Fruit fly (Drosophila melanogaster) whole organism, wandering third instar larva: ENCODE measurements around the gene TwdlN.
A peak's percentile ranks its signal among the peaks of the same experiment; 100 is the strongest.

ENCODE experiments used
- Abd-B ChIP-seq: fragments of >200 bp; optimal IDR thresholded peaks from 2 replicates; lab custom pipeline; 2017; ENCODE audit warnings: missing biosample characterization, missing genetic modification characterization
- CrebA ChIP-seq: fragments of 200-800 bp; sonication (Bioruptor generic); optimal IDR thresholded peaks from 2 replicates; lab custom pipeline; 2016; ENCODE audit warnings: missing biosample characterization, mild to moderate bottlenecking, missing genetic modification characterization, borderline replicate concordance
- Dif ChIP-seq: fragments of 200-275, 200-300 bp; sonication (Bioruptor generic); optimal IDR thresholded peaks from 2 replicates; lab custom pipeline; 2018; ENCODE audit warnings: missing biosample characterization, missing genetic modification characterization; ENCODE audit not compliant: partially characterized antibody
- GATAd ChIP-seq: sonication (Bioruptor generic); optimal IDR thresholded peaks from 2 replicates; lab custom pipeline; 2016; ENCODE audit warnings: missing biosample characterization, missing genetic modification characterization
- HLH106 ChIP-seq: fragments of 200-800 bp; optimal IDR thresholded peaks from 3 replicates; lab custom pipeline; 2019; ENCODE audit warnings: missing biosample characterization, mild to moderate bottlenecking, missing genetic modification characterization, moderate library complexity
- Hnf4 ChIP-seq: fragments of 200-800 bp; sonication (Bioruptor generic); optimal IDR thresholded peaks from 2 replicates; lab custom pipeline; 2016; ENCODE audit warnings: missing biosample characterization, mild to moderate bottlenecking, missing genetic modification characterization
- Hr83 ChIP-seq: fragments of 200-300 bp; sonication (Bioruptor generic); optimal IDR thresholded peaks from 2 replicates; lab custom pipeline; 2016; ENCODE audit warnings: missing biosample characterization, mild to moderate bottlenecking, missing genetic modification characterization, moderate library complexity; ENCODE audit not compliant: poor library complexity, severe bottlenecking
- Jra ChIP-seq: sonication (Bioruptor generic); optimal IDR thresholded peaks from 2 replicates; lab custom pipeline; 2016; ENCODE audit warnings: missing biosample characterization, missing genetic modification characterization
- Mio ChIP-seq: sonication (Bioruptor generic); optimal IDR thresholded peaks from 2 replicates; lab custom pipeline; 2016; ENCODE audit warnings: missing biosample characterization, missing genetic modification characterization
- Myc ChIP-seq: fragments of >200 bp; optimal IDR thresholded peaks from 2 replicates; lab custom pipeline; 2017
- N ChIP-seq: fragments of >200 bp; optimal IDR thresholded peaks from 2 replicates; lab custom pipeline; 2018; ENCODE audit warnings: missing biosample characterization, missing external identifiers, missing genetic modification characterization
- Rel ChIP-seq, 2 experiments: fragments of 200-800 bp; sonication (Bioruptor generic) in 1 of 2; optimal IDR thresholded peaks; 2 replicates in 1 of 2; 3 replicates in 1 of 2; lab custom pipeline; 2016 to 2019; ENCODE audit warnings: mild to moderate bottlenecking in 2 of 2, missing biosample characterization in 2 of 2, missing genetic modification characterization in 2 of 2, moderate library complexity in 1 of 2
- Sp1 ChIP-seq: fragments of 200-800 bp; sonication (Bioruptor generic); optimal IDR thresholded peaks from 3 replicates; lab custom pipeline; 2019; ENCODE audit warnings: missing biosample characterization, mild to moderate bottlenecking, missing genetic modification characterization, moderate library complexity
- br ChIP-seq: fragments of 200-800 bp; sonication (Bioruptor generic); optimal IDR thresholded peaks from 2 replicates; lab custom pipeline; 2016; ENCODE audit warnings: missing biosample characterization, missing genetic modification characterization
- brk ChIP-seq: fragments of 200-800 bp; sonication (Bioruptor generic); optimal IDR thresholded peaks from 2 replicates; lab custom pipeline; 2016; ENCODE audit warnings: missing biosample characterization, mild to moderate bottlenecking, missing genetic modification characterization
- dmrt93B ChIP-seq: fragments of 200-800 bp; sonication (Bioruptor generic); optimal IDR thresholded peaks from 2 replicates; lab custom pipeline; 2018; ENCODE audit warnings: missing biosample characterization, mild to moderate bottlenecking, missing genetic modification characterization
- dsf ChIP-seq: sonication (Bioruptor generic); optimal IDR thresholded peaks from 2 replicates; lab custom pipeline; 2016; ENCODE audit warnings: missing biosample characterization, missing genetic modification characterization, borderline replicate concordance
- ey ChIP-seq: fragments of 200-800 bp; sonication (Bioruptor generic); optimal IDR thresholded peaks from 2 replicates; lab custom pipeline; 2016; ENCODE audit warnings: missing biosample characterization, missing genetic modification characterization
- foxo ChIP-seq, 2 experiments: fragments of 200-800 bp; sonication (Bioruptor generic); optimal IDR thresholded peaks; 2 replicates in 1 of 2; 3 replicates in 1 of 2; lab custom pipeline; 2016 to 2017; ENCODE audit warnings: missing biosample characterization in 2 of 2, missing genetic modification characterization in 2 of 2
- fru ChIP-seq: fragments of 200-800 bp; sonication (Bioruptor generic); optimal IDR thresholded peaks from 3 replicates; lab custom pipeline; 2016; ENCODE audit warnings: missing biosample characterization, mild to moderate bottlenecking, missing genetic modification characterization
- h ChIP-seq: fragments of 200-800 bp; sonication (Bioruptor generic); optimal IDR thresholded peaks from 3 replicates; lab custom pipeline; 2016; ENCODE audit warnings: missing biosample characterization, mild to moderate bottlenecking, missing genetic modification characterization
- jim ChIP-seq: fragments of 175-275, 200-325 bp; sonication (Bioruptor generic); optimal IDR thresholded peaks from 2 replicates; lab custom pipeline; 2016; ENCODE audit warnings: missing biosample characterization, mild to moderate bottlenecking, missing genetic modification characterization
- lola ChIP-seq: fragments of >200 bp; optimal IDR thresholded peaks from 2 replicates; lab custom pipeline; 2017; ENCODE audit warnings: missing biosample characterization, missing genetic modification characterization
- psq ChIP-seq: fragments of 200-800 bp; sonication (Bioruptor generic); optimal IDR thresholded peaks from 3 replicates; lab custom pipeline; 2017; ENCODE audit warnings: missing biosample characterization, mild to moderate bottlenecking, missing genetic modification characterization, moderate library complexity
- sage ChIP-seq: fragments of 200-800 bp; sonication (Bioruptor generic); optimal IDR thresholded peaks from 2 replicates; lab custom pipeline; 2016; ENCODE audit warnings: missing biosample characterization, mild to moderate bottlenecking, missing genetic modification characterization
- sv ChIP-seq: fragments of 200-800 bp; sonication (Bioruptor generic); optimal IDR thresholded peaks from 3 replicates; lab custom pipeline; 2016; ENCODE audit warnings: missing biosample characterization, missing genetic modification characterization
- tai ChIP-seq: sonication (Bioruptor generic); optimal IDR thresholded peaks from 2 replicates; lab custom pipeline; 2016; ENCODE audit warnings: missing biosample characterization, missing genetic modification characterization
- usp ChIP-seq: fragments of >200 bp; optimal IDR thresholded peaks from 2 replicates; lab custom pipeline; 2017; ENCODE audit warnings: missing biosample characterization, missing genetic modification characterization
- woc ChIP-seq: sonication (Bioruptor generic); optimal IDR thresholded peaks from 2 replicates; lab custom pipeline; 2016; ENCODE audit warnings: missing biosample characterization, mild to moderate bottlenecking, missing genetic modification characterization

The TwdlN gene

DNA sequence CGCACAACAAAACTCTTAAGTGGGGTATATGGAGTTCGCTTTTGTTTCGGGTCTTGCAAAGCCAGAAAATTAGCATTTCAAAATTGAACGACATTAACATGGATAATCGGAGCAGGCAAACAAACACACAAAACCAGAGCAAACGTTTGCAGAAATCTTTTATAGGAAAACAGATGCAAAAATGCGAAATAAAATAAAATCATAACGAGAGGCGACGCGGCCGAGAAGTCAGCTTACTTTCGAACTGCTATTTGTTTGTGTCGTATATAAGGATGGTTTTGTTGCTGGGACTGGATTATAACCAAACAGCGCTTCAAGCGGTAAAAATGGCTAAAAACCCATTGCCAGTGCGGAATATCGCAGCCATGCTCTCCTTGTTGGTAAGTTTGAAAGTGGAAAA is 4.7 kb downstream of the TwdlN start, which contains the start of gene TwdlS:
Gene TwdlS (plus strand): TSS at position 301 of the 400 bp plus-strand sequence.
- TF ChIP-seq tai (GFP tag; lab: Kevin White, UChicago) (no peak), Rel (GFP tag; optimal IDR thresholded peaks at IDR 0.05; lab: Kevin White, UChicago) (no peak), Rel (tag; optimal IDR thresholded peaks at IDR 0.05; lab: Kevin White, UChicago) (no peak), psq (GFP tag; lab: Kevin White, UChicago) (no peak), h (GFP tag; lab: Kevin White, UChicago) (no peak), jim (GFP tag; lab: Kevin White, UChicago) (no peak), Hnf4 (GFP tag; lab: Kevin White, UChicago) (no peak), Sp1 (no peak), fru (GFP tag; lab: Kevin White, UChicago) (no peak), Jra (GFP tag; lab: Kevin White, UChicago) (no peak), HLH106 (no peak), dmrt93B (GFP tag; lab: Kevin White, UChicago) (no peak), CrebA (GFP tag; lab: Kevin White, UChicago) (no peak), Hr83 (GFP tag; lab: Kevin White, UChicago) (no peak), br (GFP tag; lab: Kevin White, UChicago) (no peak), dsf (GFP tag; lab: Kevin White, UChicago) (no peak), Abd-B (GFP tag; lab: Kevin White, UChicago) (no peak)

dm6 chr3R:26639503-26640075 is 7.9 kb downstream of the TwdlN start, which contains the start of gene TwdlD:
TwdlD (plus strand) TSS chr3R:26640025.
- no peak for TF ChIP-seq sv
- no peak for TF ChIP-seq psq (GFP tag; lab: Kevin White, UChicago)
- TF ChIP-seq brk (GFP tag; lab: Kevin White, UChicago) = no peak
- no peak for TF ChIP-seq Rel (GFP tag; optimal IDR thresholded peaks at IDR 0.05; lab: Kevin White, UChicago)
- no peak for TF ChIP-seq Rel (tag; optimal IDR thresholded peaks at IDR 0.05; lab: Kevin White, UChicago)
- TF ChIP-seq jim (GFP tag; lab: Kevin White, UChicago) = no peak

DNA sequence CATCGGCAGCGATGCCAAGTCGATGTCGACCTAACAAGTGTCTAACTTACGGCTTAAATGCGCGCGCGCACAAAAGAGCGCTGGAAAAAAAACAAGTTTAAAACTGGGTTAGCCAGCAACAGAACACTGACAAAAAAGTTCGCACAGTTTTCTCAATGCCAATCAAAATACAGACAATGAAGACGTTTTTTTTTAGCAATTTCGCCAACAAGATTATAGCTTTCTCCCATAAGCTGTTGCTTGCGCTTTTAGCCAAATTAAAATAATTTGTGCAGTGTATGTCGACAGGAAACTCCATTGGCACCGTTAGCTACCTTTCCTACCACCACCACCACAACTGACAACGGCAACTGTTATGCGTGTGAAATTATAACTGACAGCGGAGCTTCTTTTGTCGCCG is 22.9 kb downstream of the TwdlN start:
- TF ChIP-seq woc (GFP tag; lab: Kevin White, UChicago) (no peak), sage (GFP tag; lab: Kevin White, UChicago) (no peak), ey (GFP tag; lab: Kevin White, UChicago) (no peak), GATAd (GFP tag; lab: Kevin White, UChicago) (no peak), psq (GFP tag; lab: Kevin White, UChicago) (no peak), sv (peak; percentile 26), dmrt93B (GFP tag; lab: Kevin White, UChicago) (no peak), foxo (GFP tag; optimal IDR thresholded peaks at IDR 0.05; lab: Kevin White, UChicago) (peak in 1 of 2 experiments; percentile 12), jim (GFP tag; lab: Kevin White, UChicago) (no peak)

DNA sequence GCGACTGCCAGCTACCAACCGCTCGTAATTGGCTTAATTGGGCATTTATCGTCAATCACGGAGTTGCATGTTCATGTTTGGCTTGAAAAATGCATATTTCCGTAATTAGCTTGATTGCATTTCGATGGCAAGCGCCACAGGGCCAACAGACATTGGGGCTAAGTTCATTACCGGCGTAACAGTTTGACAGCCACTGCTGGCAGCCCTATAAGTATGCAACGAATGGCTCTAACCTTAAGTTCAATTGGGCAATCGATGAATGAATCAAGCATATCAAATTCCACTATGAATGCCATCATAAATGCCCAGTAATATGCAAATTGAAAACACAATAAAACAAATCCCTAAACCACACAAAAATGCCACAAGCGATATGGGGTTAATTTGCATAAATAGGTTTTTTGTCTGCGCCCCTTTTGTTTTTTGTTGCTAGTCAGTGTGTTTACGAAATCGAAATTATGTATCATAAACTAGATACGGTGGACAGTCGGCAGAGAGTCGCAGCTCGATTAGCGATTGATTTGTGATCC is 23.8 kb downstream of the TwdlN start:
- TF ChIP-seq Myc (lab: Kevin White, UChicago) = peak; percentile 44
- no peak for TF ChIP-seq Mio (GFP tag; lab: Kevin White, UChicago)

DNA sequence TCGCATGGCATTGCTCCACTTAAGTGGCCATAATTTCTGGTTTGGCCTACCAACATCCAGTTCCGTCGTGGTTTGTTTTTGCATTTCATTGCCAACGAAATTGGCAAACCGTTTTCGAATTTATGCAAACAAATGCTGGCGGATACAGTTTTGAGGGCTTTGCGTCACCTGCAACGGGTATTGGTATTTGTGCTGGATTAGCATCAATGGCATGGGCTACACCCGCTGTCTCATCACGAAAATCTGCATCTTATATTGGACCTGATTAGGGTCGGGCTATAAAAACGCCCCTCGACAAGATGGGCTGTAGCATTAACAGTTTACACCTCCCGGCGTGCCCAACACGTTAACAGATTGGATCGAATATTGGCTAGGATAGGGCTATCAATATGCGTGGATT is 24.5 kb downstream of the TwdlN start, which contains the start of gene Tb:
Gene Tb (plus strand): TSS at position 301 of the 400 bp plus-strand sequence.
- TF ChIP-seq Mio (GFP tag; lab: Kevin White, UChicago) (no peak), Dif (GFP tag; lab: Kevin White, UChicago) (no peak), CrebA (GFP tag; lab: Kevin White, UChicago) (no peak), Myc (lab: Kevin White, UChicago) (no peak), N (GFP tag; lab: Kevin White, UChicago) (no peak), h (GFP tag; lab: Kevin White, UChicago) (no peak), lola (GFP tag; lab: Kevin White, UChicago) (no peak), usp (GFP tag; lab: Kevin White, UChicago) (no peak)
